Worm (Caenorhabditis elegans) whole organism, mixed stage, embryonic: ENCODE results near the gene str-149.

ENCODE experiments used
- ces-1 ChIP-seq: fragments of 150-350 bp; optimal IDR thresholded peaks from 2 replicates; lab custom pipeline; 2014; ENCODE audit warnings: missing biosample characterization, missing genetic modification reagents, missing genetic modification characterization
- lin-13 ChIP-seq: fragments of 150-350 bp; optimal IDR thresholded peaks from 2 replicates; lab custom pipeline; 2014; ENCODE audit warnings: missing biosample characterization, missing genetic modification characterization
- lsy-2 ChIP-seq: fragments of 150-350 bp; optimal IDR thresholded peaks from 2 replicates; lab custom pipeline; 2014; ENCODE audit warnings: missing biosample characterization, missing genetic modification characterization
- snpc-4 ChIP-seq: fragments of 150-350 bp; optimal IDR thresholded peaks from 2 replicates; lab custom pipeline; 2014; ENCODE audit warnings: missing biosample characterization, missing genetic modification characterization

ce11 chrV:16610094-16610493, 36.8 kb downstream of the str-149 start:
- no peak for TF ChIP-seq lsy-2 (tag; lab: Kevin White, UChicago)
- TF ChIP-seq lin-13 (tag; lab: Kevin White, UChicago): no peak
- no peak for TF ChIP-seq snpc-4 (tag; lab: Kevin White, UChicago)
- no peak for TF ChIP-seq ces-1 (GFP tag; lab: Kevin White, UChicago)
